Fruit fly (Drosophila melanogaster): ENCODE measurements around the gene Dop1R1.

DNA sequence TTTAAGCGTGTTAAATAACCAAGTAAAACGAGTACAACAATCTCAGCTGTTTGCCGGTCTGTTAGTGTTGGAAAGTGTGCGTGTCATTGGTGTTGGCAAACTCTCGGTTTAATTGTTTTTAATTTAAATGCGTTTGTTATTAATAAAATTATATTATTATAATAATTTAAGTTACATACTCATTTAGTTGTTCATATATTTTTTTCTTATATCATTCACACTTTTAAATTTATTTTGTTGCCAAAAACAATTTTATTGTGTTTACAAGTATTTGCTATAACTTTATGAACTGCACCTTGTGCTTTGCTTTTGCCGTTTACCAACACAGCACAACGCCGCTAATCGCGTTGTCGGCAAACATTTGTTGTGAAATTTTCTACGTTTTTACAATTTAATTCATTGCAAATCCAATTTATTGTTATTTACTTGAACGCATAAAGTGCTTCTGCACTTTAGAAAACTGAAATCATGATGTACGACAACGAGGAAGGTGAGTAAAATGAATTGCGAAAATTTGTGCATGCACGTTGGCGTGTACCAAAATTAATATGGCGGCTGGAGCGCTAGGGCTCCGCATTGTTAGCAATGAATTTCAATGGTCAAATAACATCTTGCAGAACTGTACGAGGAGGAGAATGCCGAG, 89.0 kb downstream of the Dop1R1 start, which contains the start of the genes 140up and Polr2B:
- peak; percentile 89 for TF ChIP-seq CG4496 (GFP tag; IDR thresholded peaks at IDR 0.05)
- no peak for TF ChIP-seq EcR (GFP tag; optimal IDR thresholded peaks at IDR 0.05)
- peak; percentile 83 for TF ChIP-seq Snoo (tag; optimal IDR thresholded peaks at IDR 0.05)
- TF ChIP-seq CG15710 (tag; optimal IDR thresholded peaks at IDR 0.05): peak; percentile 91
- peak; percentile 91 for TF ChIP-seq CG8159 (tag; optimal IDR thresholded peaks at IDR 0.05)
- peak; percentile 69 for TF ChIP-seq Pif1A (GFP tag; optimal IDR thresholded peaks at IDR 0.05)
- peak; percentile 90 for TF ChIP-seq CG32121 (GFP tag; IDR thresholded peaks at IDR 0.05)
- TF ChIP-seq D1 (tag; optimal IDR thresholded peaks at IDR 0.05): peak; percentile 89
- TF ChIP-seq CG14655 (GFP tag; optimal IDR thresholded peaks at IDR 0.05): no peak
- peak; percentile 88 for TF ChIP-seq CG9948 (tag; optimal IDR thresholded peaks at IDR 0.05)
- TF ChIP-seq Pif1B (GFP tag; optimal IDR thresholded peaks at IDR 0.05): peak; percentile 80

Data from whole organism, pupa.